ENCODE assay signal across 5 fruit fly cellular contexts in the genomic region with DNA sequence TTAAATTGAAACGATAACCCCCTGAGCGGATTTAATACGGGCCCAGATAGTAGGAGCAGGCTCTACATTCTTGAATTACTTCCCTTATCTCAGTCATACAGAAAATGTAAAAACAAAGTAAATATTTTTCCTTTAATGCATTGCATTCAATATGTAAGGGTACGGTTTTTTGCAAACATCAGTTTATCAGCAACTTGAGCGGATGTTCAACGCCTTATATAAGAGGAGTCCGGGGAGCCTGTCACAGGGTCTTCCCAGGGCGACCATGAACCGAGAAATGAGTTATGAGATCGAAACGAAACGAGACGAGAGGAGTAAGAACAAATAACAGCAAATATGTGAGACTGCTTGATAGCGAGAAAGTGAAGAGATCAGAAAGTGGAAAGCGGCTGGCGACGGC.
TF ChIP-seq lines count a peak whose summit lies in the region.

No protein-coding gene starts in this region.

- no peak for TF ChIP-seq CTCF in whole organism, embryonic (GFP tag; optimal IDR thresholded peaks at IDR 0.05; lab: Kevin White, UChicago)

TF ChIP-seq in whole organism, adult, 20 proteins besides CTCF, POLR2A, EP300 and RAD21:
- TF ChIP-seq tj (GFP tag; optimal IDR thresholded peaks at IDR 0.05; lab: Kevin White, UChicago), result no peak
- TF ChIP-seq cic (GFP tag; optimal IDR thresholded peaks at IDR 0.05; lab: Kevin White, UChicago), result peak; percentile 44
TF ChIP-seq in whole organism, adult: peak in this region for 1.

TF ChIP-seq in whole organism, embryonic, 481 proteins besides CTCF, POLR2A, EP300 and RAD21:
- TF ChIP-seq chif (GFP tag; optimal IDR thresholded peaks at IDR 0.05; lab: Kevin White, UChicago) (no peak), gcm (GFP tag; optimal IDR thresholded peaks at IDR 0.05; lab: Kevin White, UChicago) (peak; percentile 62), ash1 (GFP tag; optimal IDR thresholded peaks at IDR 0.05; lab: Kevin White, UChicago) (no peak), unc-4 (GFP tag; IDR thresholded peaks at IDR 0.05; lab: Robert Waterston, UW; ENCODE audit: partially characterized antibody) (no peak), Pdp1 (GFP tag; optimal IDR thresholded peaks at IDR 0.05; lab: Kevin White, UChicago) (peak in 1 of 2 experiments; percentile 40)

TF ChIP-seq in whole organism, prepupa, 60 proteins besides CTCF, POLR2A, EP300 and RAD21:
- TF ChIP-seq dsx (GFP tag; optimal IDR thresholded peaks at IDR 0.05; lab: Kevin White, UChicago; ENCODE audit: poor library complexity, severe bottlenecking), result peak; percentile 22
- peak in 1 of 2 experiments; percentile 29 for TF ChIP-seq ss (GFP tag; optimal IDR thresholded peaks at IDR 0.05; lab: Kevin White, UChicago)
- TF ChIP-seq svp (GFP tag; lab: Kevin White, UChicago), result peak; percentile 98
- TF ChIP-seq CG6854 (GFP tag; optimal IDR thresholded peaks at IDR 0.05; lab: Kevin White, UChicago), result no peak

TF ChIP-seq in whole organism, pupa, 21 proteins besides CTCF, POLR2A, EP300 and RAD21:
- TF ChIP-seq rn (GFP tag; IDR thresholded peaks at IDR 0.05; lab: Robert Waterston, UW) (no peak), CG34367 (tag; optimal IDR thresholded peaks at IDR 0.05; lab: Kevin White, UChicago) (no peak), CG4496 (GFP tag; IDR thresholded peaks at IDR 0.05; lab: Robert Waterston, UW) (no peak), EcR (GFP tag; optimal IDR thresholded peaks at IDR 0.05; lab: Kevin White, UChicago) (peak; percentile 88)
TF ChIP-seq in whole organism, pupa: peak in this region for 1.

TF ChIP-seq in whole organism, wandering third instar larva, 38 proteins besides CTCF, POLR2A, EP300 and RAD21:
- TF ChIP-seq Rel (GFP tag; optimal IDR thresholded peaks at IDR 0.05; lab: Kevin White, UChicago) (no peak), Rel (tag; optimal IDR thresholded peaks at IDR 0.05; lab: Kevin White, UChicago) (peak; percentile 90), Hr83 (GFP tag; optimal IDR thresholded peaks at IDR 0.05; lab: Kevin White, UChicago; ENCODE audit: poor library complexity, severe bottlenecking) (no peak), sv (GFP tag; optimal IDR thresholded peaks at IDR 0.05; lab: Kevin White, UChicago) (no peak), CG9705 (GFP tag; optimal IDR thresholded peaks at IDR 0.05; lab: Kevin White, UChicago) (no peak)
